Worm (Caenorhabditis elegans) whole organism, early embryonic: ENCODE results near the gene cest-2.2.

Source experiments
- F13C5.2 ChIP-seq: sonication (generic microtip); optimal IDR thresholded peaks from 2 replicates; lab custom pipeline; 2017; ENCODE audit warnings: mild to moderate bottlenecking, missing genetic modification characterization, inconsistent platforms, missing compliant biosample characterization
- ama-1 ChIP-seq: fragments of 150-350 bp; optimal IDR thresholded peaks from 2 replicates; lab custom pipeline; 2014
- ets-7 ChIP-seq: sonication (generic microtip); optimal IDR thresholded peaks from 2 replicates; lab custom pipeline; 2016; ENCODE audit warnings: missing genotype, missing genetic modification characterization, missing compliant biosample characterization
- flt-1 ChIP-seq: fragments of 200-800 bp; sonication (Bioruptor generic); IDR thresholded peaks from 2 replicates; pipeline ENCODE4 v1.3.6; 2022; ENCODE audit warnings: missing genetic modification characterization, missing compliant biosample characterization
- hmbx-1 ChIP-seq: sonication (generic microtip); optimal IDR thresholded peaks from 2 replicates; lab custom pipeline; 2016; ENCODE audit warnings: mild to moderate bottlenecking, missing genetic modification characterization, missing compliant biosample characterization
- hmg-4 ChIP-seq: fragments of 200-800 bp; sonication (Bioruptor generic); optimal IDR thresholded peaks from 2 replicates; lab custom pipeline; 2018; ENCODE audit warnings: mild to moderate bottlenecking, missing genetic modification characterization, missing compliant biosample characterization
- hnd-1 ChIP-seq: sonication (generic microtip); optimal IDR thresholded peaks from 2 replicates; lab custom pipeline; 2016; ENCODE audit warnings: missing genetic modification characterization, missing compliant biosample characterization
- sea-1 ChIP-seq: fragments of 200-800 bp; sonication (Bioruptor generic); conservative IDR thresholded peaks from 2 replicates; pipeline ENCODE4 v1.3.6; 2022; ENCODE audit warnings: missing genetic modification characterization, missing compliant biosample characterization
- tbx-11 ChIP-seq: fragments of 200-800 bp; sonication (Bioruptor generic); IDR thresholded peaks from 2 replicates; pipeline ENCODE4 v1.3.6; 2022; ENCODE audit warnings: missing genetic modification characterization, missing compliant biosample characterization

DNA sequence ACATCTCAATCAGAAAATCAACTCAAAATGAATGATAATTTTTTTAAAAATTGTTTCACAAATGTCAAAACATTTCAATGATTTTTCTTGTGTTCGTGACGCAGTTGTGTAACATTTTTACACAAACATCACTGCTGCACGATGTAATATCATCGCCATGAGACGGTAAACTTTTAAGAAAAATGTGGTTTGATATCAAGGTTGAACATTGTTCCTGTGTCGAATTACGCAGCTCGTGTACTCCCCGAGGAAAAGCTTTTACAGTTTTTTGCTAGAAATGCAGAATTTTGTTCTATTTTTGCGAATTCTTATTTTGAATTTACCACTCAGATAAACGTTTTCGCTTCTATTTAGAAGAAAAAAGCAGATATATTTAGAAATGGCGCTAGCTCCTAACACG lies 22.5 kb upstream of the cest-2.2 start:
- TF ChIP-seq ama-1 (lab: Kevin White, UChicago), result no peak
- TF ChIP-seq hnd-1 (tag; lab: Kevin White, UChicago), result no peak
- no peak for TF ChIP-seq sea-1 (GFP tag; lab: Robert Waterston, UW)
- no peak for TF ChIP-seq tbx-11 (GFP tag; lab: Robert Waterston, UW)
- no peak for TF ChIP-seq ets-7 (tag; lab: Kevin White, UChicago)
- no peak for TF ChIP-seq flt-1 (GFP tag; lab: Robert Waterston, UW)
- no peak for TF ChIP-seq F13C5.2
- TF ChIP-seq hmbx-1 (tag; lab: Kevin White, UChicago), result no peak
- TF ChIP-seq hmg-4 (GFP tag; lab: Kevin White, UChicago), result no peak
